Fruit fly (Drosophila melanogaster) whole organism, embryonic: Measurements from ENCODE around the gene CG5846.
A peak's percentile ranks its signal among the peaks of the same experiment; 100 is the strongest.

Experiments
- CG10959 ChIP-seq: fragments of 200-800 bp; sonication (Bioruptor generic); IDR thresholded peaks from 2 replicates; pipeline ENCODE4 v1.3.6; 2022; ENCODE audit warnings: missing biosample characterization, missing genetic modification characterization
- CG10979 ChIP-seq: fragments of 200-800 bp; sonication (Bioruptor generic); optimal IDR thresholded peaks from 2 replicates; lab custom pipeline; 2018; ENCODE audit warnings: missing biosample characterization, mild to moderate bottlenecking, missing genetic modification characterization, moderate library complexity
- CG12769 ChIP-seq: fragments of 200-800 bp; sonication (Bioruptor generic); optimal IDR thresholded peaks from 2 replicates; lab custom pipeline; 2019; ENCODE audit warnings: missing biosample characterization, mild to moderate bottlenecking, missing genetic modification characterization, moderate library complexity
- CG12942 ChIP-seq: fragments of 200-800 bp; sonication (Bioruptor generic); optimal IDR thresholded peaks from 3 replicates; lab custom pipeline; 2016; ENCODE audit warnings: missing biosample characterization, missing genetic modification characterization
- CG13424 ChIP-seq: fragments of 200-800 bp; sonication (Bioruptor generic); optimal IDR thresholded peaks from 2 replicates; lab custom pipeline; 2019; ENCODE audit warnings: missing biosample characterization, mild to moderate bottlenecking, missing genetic modification characterization, moderate library complexity
- CG13775 ChIP-seq: fragments of 200-800 bp; sonication (Bioruptor generic); optimal IDR thresholded peaks from 3 replicates; lab custom pipeline; 2017; ENCODE audit warnings: missing biosample characterization, mild to moderate bottlenecking, missing genetic modification characterization
- CG14441 ChIP-seq: fragments of 200-800 bp; sonication (Bioruptor generic); IDR thresholded peaks from 2 replicates; pipeline ENCODE4 v1.3.6; 2022; ENCODE audit warnings: missing biosample characterization, missing genetic modification characterization
- CG14710 ChIP-seq: fragments of 200-800 bp; sonication (Bioruptor generic); optimal IDR thresholded peaks from 3 replicates; lab custom pipeline; 2019; ENCODE audit warnings: missing biosample characterization, mild to moderate bottlenecking, missing genetic modification characterization, moderate library complexity
- CG1529 ChIP-seq: fragments of 200-800 bp; sonication (Bioruptor generic); optimal IDR thresholded peaks from 3 replicates; lab custom pipeline; 2018; ENCODE audit warnings: missing biosample characterization, missing genetic modification characterization
- CG16779 ChIP-seq: fragments of 200-800 bp; sonication (Bioruptor generic); IDR thresholded peaks from 2 replicates; pipeline ENCODE4 v1.3.6; 2022; ENCODE audit warnings: missing biosample characterization, missing genetic modification characterization
- CG17568 ChIP-seq: fragments of 200-800 bp; sonication (Bioruptor generic); optimal IDR thresholded peaks from 2 replicates; lab custom pipeline; 2018; ENCODE audit warnings: missing biosample characterization, mild to moderate bottlenecking, missing genetic modification characterization, moderate library complexity
- CG2120 ChIP-seq: fragments of 200-800 bp; sonication (Bioruptor generic); optimal IDR thresholded peaks from 3 replicates; lab custom pipeline; 2016; ENCODE audit warnings: missing biosample characterization, missing genetic modification characterization
- CG2129 ChIP-seq: fragments of 200-800 bp; sonication (Bioruptor generic); IDR thresholded peaks from 2 replicates; pipeline ENCODE4 v1.3.6; 2022; ENCODE audit warnings: missing biosample characterization, missing genetic modification characterization; ENCODE audit not compliant: partially characterized antibody
- CG2202 ChIP-seq: fragments of 200-800 bp; sonication (Bioruptor generic); optimal IDR thresholded peaks from 2 replicates; lab custom pipeline; 2018; ENCODE audit warnings: missing biosample characterization, mild to moderate bottlenecking, missing genetic modification characterization
- CG2678 ChIP-seq: fragments of 200-800 bp; sonication (Bioruptor generic); optimal IDR thresholded peaks from 3 replicates; lab custom pipeline; 2019; ENCODE audit warnings: missing biosample characterization, mild to moderate bottlenecking, missing genetic modification characterization, moderate library complexity
- CG2889 ChIP-seq: fragments of 200-800 bp; sonication (Bioruptor generic); IDR thresholded peaks from 3 replicates; pipeline ENCODE4 v1.3.6; 2022; ENCODE audit warnings: missing biosample characterization, missing genetic modification characterization
- CG31224 ChIP-seq: fragments of 200-800 bp; sonication (Bioruptor generic); IDR thresholded peaks from 2 replicates; pipeline ENCODE4 v1.3.6; 2022; ENCODE audit warnings: missing biosample characterization, missing genetic modification characterization
- CG32767 ChIP-seq: fragments of 200-800 bp; sonication (Bioruptor generic); IDR thresholded peaks from 2 replicates; pipeline ENCODE4 v1.3.6; 2022; ENCODE audit warnings: missing biosample characterization, missing genetic modification characterization
- CG5245 ChIP-seq: fragments of 200-800 bp; sonication (Bioruptor generic); optimal IDR thresholded peaks from 3 replicates; lab custom pipeline; 2016; ENCODE audit warnings: missing biosample characterization, missing genetic modification characterization
- CG7839 ChIP-seq: fragments of 200-800 bp; sonication (Bioruptor generic); optimal IDR thresholded peaks from 3 replicates; lab custom pipeline; 2018; ENCODE audit warnings: missing biosample characterization, mild to moderate bottlenecking, missing genetic modification characterization, moderate library complexity
- CG7928 ChIP-seq: fragments of 200-800 bp; sonication (Bioruptor generic); optimal IDR thresholded peaks from 2 replicates; lab custom pipeline; 2017; ENCODE audit warnings: missing biosample characterization, mild to moderate bottlenecking, missing genetic modification characterization
- CG9215 ChIP-seq: fragments of 200-800 bp; sonication (Bioruptor generic); IDR thresholded peaks from 2 replicates; pipeline ENCODE4 v1.3.6; 2022; ENCODE audit warnings: missing biosample characterization, missing genetic modification characterization
- CG9876 ChIP-seq: fragments of 200-800 bp; sonication (Bioruptor generic); optimal IDR thresholded peaks from 2 replicates; lab custom pipeline; 2016; ENCODE audit warnings: missing biosample characterization, missing genetic modification characterization
- CrebB ChIP-seq: fragments of 200-800 bp; sonication (Bioruptor generic); optimal IDR thresholded peaks from 3 replicates; lab custom pipeline; 2018; ENCODE audit warnings: missing biosample characterization, mild to moderate bottlenecking, missing genetic modification characterization
- Dek ChIP-seq: fragments of 200-800 bp; sonication (Bioruptor generic); optimal IDR thresholded peaks from 3 replicates; lab custom pipeline; 2019; ENCODE audit warnings: missing biosample characterization, mild to moderate bottlenecking, missing genetic modification characterization, moderate library complexity
- Hr78 ChIP-seq, 2 experiments: fragments of 200-800 bp in 1 of 2; fragments of >200 bp in 1 of 2; sonication (Bioruptor generic) in 1 of 2; optimal IDR thresholded peaks; 2 replicates each; lab custom pipeline; 2017 to 2019; ENCODE audit warnings: missing biosample characterization in 2 of 2, missing genetic modification characterization in 2 of 2, mild to moderate bottlenecking in 1 of 2, moderate library complexity in 1 of 2
- Lim3 ChIP-seq: fragments of 200-800 bp; sonication (Bioruptor generic); IDR thresholded peaks from 2 replicates; pipeline ENCODE4 v1.3.6; 2022; ENCODE audit warnings: missing biosample characterization, missing genetic modification characterization
- NC2α ChIP-seq: fragments of 200-800 bp; sonication (Bioruptor generic); optimal IDR thresholded peaks from 2 replicates; lab custom pipeline; 2016; ENCODE audit warnings: missing biosample characterization, missing genetic modification characterization
- NFAT ChIP-seq: fragments of 200-800 bp; sonication (Bioruptor generic); IDR thresholded peaks from 2 replicates; pipeline ENCODE4 v1.3.6; 2022; ENCODE audit warnings: missing biosample characterization, missing genetic modification characterization
- Poxn ChIP-seq: fragments of 200-800 bp; sonication (Bioruptor generic); IDR thresholded peaks from 2 replicates; pipeline ENCODE4 v1.3.6; 2022; ENCODE audit warnings: missing biosample characterization, missing genetic modification characterization
- Scr ChIP-seq: fragments of 200-800 bp; sonication (Bioruptor generic); IDR thresholded peaks from 2 replicates; pipeline ENCODE4 v1.3.6; 2022; ENCODE audit warnings: missing biosample characterization, missing genetic modification characterization; ENCODE audit not compliant: partially characterized antibody
- Stat92E ChIP-seq, 3 experiments: fragments of >200 bp in 2 of 3; fragments of 200-800 bp in 1 of 3; sonication (Bioruptor generic) in 1 of 3; optimal IDR thresholded peaks; 2 replicates each; lab custom pipeline; 2017 to 2019; ENCODE audit warnings: missing biosample characterization in 3 of 3, missing genetic modification characterization in 3 of 3, mild to moderate bottlenecking in 1 of 3, moderate library complexity in 1 of 3
- ap ChIP-seq: fragments of 200-800 bp; sonication (Bioruptor generic); IDR thresholded peaks from 2 replicates; pipeline ENCODE4 v1.3.6; 2022; ENCODE audit warnings: missing biosample characterization, missing genetic modification characterization
- az2 ChIP-seq: fragments of 200-800 bp; sonication (Bioruptor generic); optimal IDR thresholded peaks from 3 replicates; lab custom pipeline; 2016; ENCODE audit warnings: missing biosample characterization, missing genetic modification characterization
- bbx ChIP-seq: fragments of 200-800 bp; sonication (Bioruptor generic); IDR thresholded peaks from 2 replicates; pipeline ENCODE4 v1.3.6; 2022; ENCODE audit warnings: missing biosample characterization, missing genetic modification characterization; ENCODE audit not compliant: partially characterized antibody
- cad ChIP-seq: fragments of >200 bp; optimal IDR thresholded peaks from 2 replicates; lab custom pipeline; 2017; ENCODE audit warnings: missing biosample characterization, missing genetic modification characterization
- dan ChIP-seq: fragments of 200-800 bp; sonication (Bioruptor generic); IDR thresholded peaks from 2 replicates; pipeline ENCODE4 v1.3.6; 2022; ENCODE audit warnings: missing biosample characterization, missing genetic modification characterization
- dm ChIP-seq: fragments of 200-800 bp; sonication (Bioruptor generic); optimal IDR thresholded peaks from 3 replicates; lab custom pipeline; 2016; ENCODE audit warnings: missing biosample characterization, missing genetic modification characterization
- grn ChIP-seq: fragments of 200-800 bp; sonication (Bioruptor generic); optimal IDR thresholded peaks from 3 replicates; lab custom pipeline; 2017; ENCODE audit warnings: missing biosample characterization, missing genetic modification characterization
- ham ChIP-seq: fragments of 200-800 bp; sonication (Bioruptor generic); IDR thresholded peaks from 2 replicates; pipeline ENCODE4 v1.3.6; 2022; ENCODE audit warnings: missing biosample characterization, missing genetic modification characterization
- insv ChIP-seq, 2 experiments: fragments of 200-800 bp; sonication (Bioruptor generic); optimal IDR thresholded peaks; 3 replicates each; lab custom pipeline; 2016 to 2018; ENCODE audit warnings: missing biosample characterization in 2 of 2, missing genetic modification characterization in 2 of 2
- kni ChIP-seq: fragments of 200-800 bp; sonication (Bioruptor generic); optimal IDR thresholded peaks from 3 replicates; lab custom pipeline; 2017; ENCODE audit warnings: mild to moderate bottlenecking, missing biosample characterization, missing genetic modification reagents, missing genetic modification characterization
- pan ChIP-seq, 4 experiments: fragments of >200 bp in 3 of 4; fragments of 200-800 bp in 1 of 4; sonication (Bioruptor generic) in 1 of 4; optimal IDR thresholded peaks in 3 of 4; IDR thresholded peaks in 1 of 4; 2 replicates each; pipeline versions ENCODE4 v1.3.6 to Lab custom; 2017 to 2022; ENCODE audit warnings: missing biosample characterization in 2 of 4, missing genetic modification characterization in 2 of 4, mixed read lengths in 1 of 4
- pho ChIP-seq: fragments of 200-800 bp; sonication (Bioruptor generic); optimal IDR thresholded peaks from 2 replicates; lab custom pipeline; 2016; ENCODE audit warnings: missing biosample characterization, missing genetic modification characterization
- pros ChIP-seq: fragments of 200-800 bp; sonication (Bioruptor generic); optimal IDR thresholded peaks from 3 replicates; lab custom pipeline; 2019; ENCODE audit warnings: missing biosample characterization, mild to moderate bottlenecking, missing genetic modification characterization, moderate library complexity
- pzg ChIP-seq: fragments of 200-800 bp; sonication (Bioruptor generic); optimal IDR thresholded peaks from 3 replicates; lab custom pipeline; 2018; ENCODE audit warnings: missing biosample characterization, mild to moderate bottlenecking, missing genetic modification characterization, moderate library complexity
- sima ChIP-seq: fragments of 200-800 bp; sonication (Bioruptor generic); optimal IDR thresholded peaks from 2 replicates; lab custom pipeline; 2016; ENCODE audit warnings: missing biosample characterization, missing genetic modification characterization
- tap ChIP-seq: fragments of 200-800 bp; optimal IDR thresholded peaks from 3 replicates; lab custom pipeline; 2019; ENCODE audit warnings: missing biosample characterization, mild to moderate bottlenecking, missing genetic modification characterization, moderate library complexity

The CG5846 gene

DNA sequence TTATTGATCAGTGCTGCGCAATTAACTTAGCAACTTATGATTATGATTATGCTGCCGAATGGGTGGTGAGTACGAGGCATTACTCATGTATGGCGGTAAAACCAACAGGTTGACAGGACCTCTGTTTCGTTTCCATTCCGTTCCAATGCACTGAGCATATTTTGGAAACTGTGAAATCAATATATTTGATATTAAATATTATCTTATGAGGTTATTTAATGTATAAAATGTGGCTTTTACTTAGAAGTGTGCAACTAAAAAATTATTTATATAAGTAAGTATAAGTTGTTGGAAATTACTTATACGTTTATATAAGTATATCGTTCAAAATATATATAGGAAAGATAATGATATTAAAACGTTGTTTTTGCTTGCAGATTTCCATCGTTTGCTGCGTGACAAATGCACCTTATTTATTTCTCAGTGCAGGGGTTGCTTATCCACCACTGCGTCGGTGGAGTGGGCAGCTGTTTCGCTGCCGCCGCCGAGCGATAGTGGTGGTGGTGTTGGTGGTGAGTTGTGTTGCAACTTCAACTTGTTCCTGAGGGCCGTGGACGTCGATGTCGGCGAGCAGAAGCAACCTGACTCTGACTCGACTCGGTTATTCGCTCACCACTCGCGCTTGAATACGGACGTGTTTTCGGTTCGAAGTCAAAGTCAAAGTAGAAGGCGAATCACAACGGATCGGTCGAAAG lies 27.2 kb upstream of the CG5846 start, which contains the start of gene bib (continued):
- peak; percentile 59 for TF ChIP-seq CG32767 (GFP tag; lab: Robert Waterston, UW)
- no peak for TF ChIP-seq CG12769 (tag; lab: Kevin White, UChicago)
- TF ChIP-seq dm (GFP tag; lab: Kevin White, UChicago): no peak
- no peak for TF ChIP-seq cad (GFP tag; lab: Kevin White, UChicago)
- no peak for TF ChIP-seq NC2α (GFP tag; lab: Kevin White, UChicago)
- peak in 1 of 2 experiments; percentile 63 for TF ChIP-seq Hr78 (GFP tag; optimal IDR thresholded peaks at IDR 0.05; lab: Kevin White, UChicago)
- TF ChIP-seq CG31224 (GFP tag; lab: Robert Waterston, UW): peak; percentile 26; the same call in 1 of the 2 replicates
- no peak for TF ChIP-seq CrebB
- peak; percentile 90 for TF ChIP-seq CG2678
- TF ChIP-seq CG13424 (tag; lab: Kevin White, UChicago): peak; percentile 86
- peak in 1 of 3 experiments; percentile 80 for TF ChIP-seq Stat92E (GFP tag; optimal IDR thresholded peaks at IDR 0.05; lab: Kevin White, UChicago)
- TF ChIP-seq CG14441 (GFP tag; lab: Robert Waterston, UW): peak; percentile 58; the same call in 1 of the 2 replicates
- TF ChIP-seq CG16779: 0 out of 2 replicates have a peak, but pooled peaks have one; percentile 42
- TF ChIP-seq kni (GFP tag; lab: Kevin White, UChicago): peak; percentile 68
- TF ChIP-seq az2: peak; percentile 89
- no peak for TF ChIP-seq Poxn (GFP tag; lab: Robert Waterston, UW)
- TF ChIP-seq CG9215: peak; percentile 57
- peak; percentile 45 for TF ChIP-seq bbx (GFP tag; lab: Robert Waterston, UW)
- TF ChIP-seq grn (GFP tag; lab: Kevin White, UChicago): peak; percentile 46
- peak; percentile 59 for TF ChIP-seq Dek (tag; lab: Kevin White, UChicago)
- no peak for TF ChIP-seq Lim3 (GFP tag; lab: Robert Waterston, UW)
- no peak for TF ChIP-seq pan (optimal IDR thresholded peaks at IDR 0.05; lab: Kevin White, UChicago)
- TF ChIP-seq pan (GFP tag; optimal IDR thresholded peaks at IDR 0.05 in 1 of 2, IDR thresholded peaks at IDR 0.05 in 1 of 2): peak in 1 of 2 experiments; percentile 58
- TF ChIP-seq NFAT (GFP tag; lab: Robert Waterston, UW): no peak
- TF ChIP-seq tap (tag; lab: Kevin White, UChicago): peak; percentile 73
- peak; percentile 94 for TF ChIP-seq CG14710
- peak in 1 of 2 experiments; percentile 25 for TF ChIP-seq insv (GFP tag; optimal IDR thresholded peaks at IDR 0.05; lab: Kevin White, UChicago)
- peak; percentile 26 for TF ChIP-seq CG7928 (GFP tag; lab: Kevin White, UChicago)
- peak; percentile 86 for TF ChIP-seq CG2202 (tag; lab: Kevin White, UChicago)
- peak; percentile 91 for TF ChIP-seq CG13775
- TF ChIP-seq pros (GFP tag; lab: Kevin White, UChicago): peak; percentile 60
- no peak for TF ChIP-seq CG2129 (GFP tag; lab: Robert Waterston, UW)
- peak; percentile 53 for TF ChIP-seq CG5245 (GFP tag; lab: Kevin White, UChicago)
- TF ChIP-seq CG10979 (tag; lab: Kevin White, UChicago): peak; percentile 94
- TF ChIP-seq CG10959 (GFP tag; lab: Robert Waterston, UW): peak; percentile 79
- TF ChIP-seq CG2120: peak; percentile 56
- peak; percentile 91 for TF ChIP-seq CG7839 (tag; lab: Kevin White, UChicago)
- TF ChIP-seq ap (GFP tag; lab: Robert Waterston, UW): no peak
- TF ChIP-seq Scr (GFP tag; lab: Robert Waterston, UW): peak; percentile 22; the same call in 1 of the 2 replicates
- TF ChIP-seq pzg (GFP tag; lab: Kevin White, UChicago): no peak
- TF ChIP-seq CG12942 (GFP tag; lab: Kevin White, UChicago): peak; percentile 58
- TF ChIP-seq pho (GFP tag; lab: Kevin White, UChicago): no peak
- TF ChIP-seq ham (GFP tag; lab: Robert Waterston, UW): no peak
- TF ChIP-seq CG2889 (GFP tag; lab: Robert Waterston, UW): 0 out of 3 replicates have a peak, but pooled peaks have one; percentile 38
- peak; percentile 55; the same call in 1 of the 2 replicates for TF ChIP-seq dan (GFP tag; lab: Robert Waterston, UW)
- TF ChIP-seq CG17568 (GFP tag; lab: Kevin White, UChicago): peak; percentile 66
- no peak for TF ChIP-seq sima (GFP tag; lab: Kevin White, UChicago)
- TF ChIP-seq CG1529 (GFP tag; lab: Kevin White, UChicago): peak; percentile 80
- no peak for TF ChIP-seq CG9876
